Worm (Caenorhabditis elegans) whole organism, L4/young adult: ENCODE results near the gene F41C6.4.

ENCODE experiments used
- dao-5 ChIP-seq: sonication (generic microtip); optimal IDR thresholded peaks from 2 replicates; lab custom pipeline; 2016; ENCODE audit warnings: missing genotype, missing genetic modification characterization, moderate library complexity, missing compliant biosample characterization
- him-1 ChIP-seq: sonication (generic microtip); optimal IDR thresholded peaks from 2 replicates; lab custom pipeline; 2016; ENCODE audit warnings: missing genotype, missing genetic modification reagents, missing genetic modification characterization, missing compliant biosample characterization

DNA sequence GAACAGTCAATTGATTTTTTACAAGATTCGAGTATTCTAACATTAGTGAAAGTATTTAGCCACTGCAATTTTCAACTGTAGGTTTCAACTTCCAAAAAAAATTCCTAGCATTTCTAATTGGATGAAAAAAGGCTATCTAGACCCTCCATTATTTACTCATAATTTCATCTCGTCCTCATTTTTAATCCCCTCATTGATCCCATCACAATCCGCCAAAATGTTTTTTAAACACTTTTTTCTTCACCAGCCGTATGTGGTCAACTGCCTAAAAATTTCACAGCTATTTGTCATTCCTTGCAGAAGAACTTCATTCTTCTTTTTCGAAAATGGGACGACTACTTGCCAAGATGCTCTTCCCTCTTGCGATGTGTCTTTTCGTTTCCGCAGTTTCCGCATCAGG is 21.3 kb downstream of the F41C6.4 start, which contains the start of gene rig-3:
- TF ChIP-seq him-1 (tag; lab: Kevin White, UChicago) (no peak), dao-5 (tag; lab: Kevin White, UChicago) (no peak)
